Fruit fly (Drosophila melanogaster) whole organism, embryonic: Measurements from ENCODE around the gene mRpL16.

Experiments used
- B-H2 ChIP-seq: fragments of 200-800 bp; sonication (Bioruptor generic); optimal IDR thresholded peaks from 2 replicates; lab custom pipeline; 2018; ENCODE audit warnings: missing biosample characterization, mild to moderate bottlenecking, missing genetic modification characterization
- CG10267 ChIP-seq: fragments of 200-800 bp; sonication (Bioruptor generic); optimal IDR thresholded peaks from 2 replicates; lab custom pipeline; 2018; ENCODE audit warnings: missing biosample characterization, mild to moderate bottlenecking, missing genetic modification characterization, moderate library complexity
- CG11723 ChIP-seq: fragments of 200-800 bp; sonication (Bioruptor generic); optimal IDR thresholded peaks from 2 replicates; lab custom pipeline; 2017; ENCODE audit warnings: missing biosample characterization, mild to moderate bottlenecking, missing genetic modification characterization
- CG12659 ChIP-seq: fragments of 200-800 bp; sonication (Bioruptor generic); optimal IDR thresholded peaks from 3 replicates; lab custom pipeline; 2017; ENCODE audit warnings: mild to moderate bottlenecking, missing biosample characterization, missing genetic modification reagents, missing genetic modification characterization
- CG14710 ChIP-seq: fragments of 200-800 bp; sonication (Bioruptor generic); optimal IDR thresholded peaks from 3 replicates; lab custom pipeline; 2019; ENCODE audit warnings: missing biosample characterization, mild to moderate bottlenecking, missing genetic modification characterization, moderate library complexity
- CG1603 ChIP-seq: fragments of 200-800 bp; sonication (Bioruptor generic); optimal IDR thresholded peaks from 2 replicates; lab custom pipeline; 2019; ENCODE audit warnings: missing biosample characterization, mild to moderate bottlenecking, missing genetic modification characterization, moderate library complexity
- CG17186 ChIP-seq: fragments of 200-800 bp; sonication (Bioruptor generic); optimal IDR thresholded peaks from 3 replicates; lab custom pipeline; 2017; ENCODE audit warnings: missing biosample characterization, missing genetic modification reagents, missing genetic modification characterization
- CG17328 ChIP-seq: fragments of 200-800 bp; sonication (Bioruptor generic); IDR thresholded peaks from 2 replicates; pipeline ENCODE4 v1.3.6; 2022; ENCODE audit warnings: missing biosample characterization, missing genetic modification characterization
- CG17802 ChIP-seq: fragments of 200-800 bp; sonication (Bioruptor generic); optimal IDR thresholded peaks from 2 replicates; lab custom pipeline; 2018; ENCODE audit warnings: missing biosample characterization, mild to moderate bottlenecking, missing genetic modification characterization, moderate library complexity
- CG2116 ChIP-seq: fragments of 200-800 bp; sonication (Bioruptor generic); optimal IDR thresholded peaks from 3 replicates; lab custom pipeline; 2018; ENCODE audit warnings: missing biosample characterization, mild to moderate bottlenecking, missing genetic modification characterization
- CG2120 ChIP-seq: fragments of 200-800 bp; sonication (Bioruptor generic); optimal IDR thresholded peaks from 3 replicates; lab custom pipeline; 2016; ENCODE audit warnings: missing biosample characterization, missing genetic modification characterization
- CG3065 ChIP-seq: fragments of 200-800 bp; sonication (Bioruptor generic); optimal IDR thresholded peaks from 2 replicates; lab custom pipeline; 2016; ENCODE audit warnings: missing biosample characterization, missing genetic modification characterization
- CG32767 ChIP-seq: fragments of 200-800 bp; sonication (Bioruptor generic); IDR thresholded peaks from 2 replicates; pipeline ENCODE4 v1.3.6; 2022; ENCODE audit warnings: missing biosample characterization, missing genetic modification characterization
- CG3847 ChIP-seq: fragments of 200-800 bp; sonication (Bioruptor generic); IDR thresholded peaks from 2 replicates; pipeline ENCODE4 v1.3.6; 2022; ENCODE audit warnings: missing biosample characterization, missing genetic modification characterization
- CG4617 ChIP-seq: fragments of 200-800 bp; sonication (Bioruptor generic); optimal IDR thresholded peaks from 3 replicates; lab custom pipeline; 2016; ENCODE audit warnings: missing biosample characterization, missing genetic modification characterization, borderline replicate concordance
- CG4820 ChIP-seq: fragments of 200-800 bp; sonication (Bioruptor generic); optimal IDR thresholded peaks from 3 replicates; lab custom pipeline; 2016; ENCODE audit warnings: missing biosample characterization, missing genetic modification characterization
- CG7963 ChIP-seq: fragments of 200-800 bp; sonication (Bioruptor generic); IDR thresholded peaks from 3 replicates; pipeline ENCODE4 v1.3.6; 2022; ENCODE audit warnings: missing biosample characterization, missing genetic modification characterization; ENCODE audit not compliant: partially characterized antibody
- CG9797 ChIP-seq: fragments of 200-800 bp; sonication (Bioruptor generic); optimal IDR thresholded peaks from 3 replicates; lab custom pipeline; 2018; ENCODE audit warnings: missing biosample characterization, mild to moderate bottlenecking, missing genetic modification characterization
- CG9932 ChIP-seq: fragments of 200-800 bp; sonication (Bioruptor generic); IDR thresholded peaks from 2 replicates; pipeline ENCODE4 v1.3.6; 2022; ENCODE audit warnings: missing biosample characterization, missing genetic modification characterization
- CoRest ChIP-seq: fragments of 200-800 bp; sonication (Bioruptor generic); optimal IDR thresholded peaks from 3 replicates; lab custom pipeline; 2018; ENCODE audit warnings: missing biosample characterization, mild to moderate bottlenecking, missing genetic modification characterization, moderate library complexity
- Dp ChIP-seq: fragments of 200-800 bp; sonication (Bioruptor generic); optimal IDR thresholded peaks from 2 replicates; lab custom pipeline; 2018; ENCODE audit warnings: missing biosample characterization, mild to moderate bottlenecking, missing genetic modification characterization, moderate library complexity
- Dref ChIP-seq: fragments of 200-800 bp; sonication (Bioruptor generic); IDR thresholded peaks from 2 replicates; pipeline ENCODE4 v1.3.6; 2022; ENCODE audit warnings: missing biosample characterization, missing genetic modification characterization
- E2f2 ChIP-seq: fragments of 200-800 bp; sonication (Bioruptor generic); IDR thresholded peaks from 2 replicates; pipeline ENCODE4 v1.3.6; 2022; ENCODE audit warnings: missing biosample characterization, missing genetic modification characterization
- Eip74EF ChIP-seq, 2 experiments: fragments of 200-800 bp in 1 of 2; fragments of >200 bp in 1 of 2; sonication (Bioruptor generic) in 1 of 2; optimal IDR thresholded peaks; 2 replicates each; lab custom pipeline; 2017 to 2019; ENCODE audit warnings: missing biosample characterization in 2 of 2, missing genetic modification characterization in 2 of 2, mild to moderate bottlenecking in 1 of 2, moderate library complexity in 1 of 2
- Hmx ChIP-seq: fragments of 200-800 bp; sonication (Bioruptor generic); optimal IDR thresholded peaks from 2 replicates; lab custom pipeline; 2016; ENCODE audit warnings: missing biosample characterization, missing genetic modification characterization
- Med ChIP-seq: fragments of 200-800 bp; sonication (Bioruptor generic); peaks from one replicate; lab custom pipeline; 2016; ENCODE audit warnings: missing biosample characterization, missing genetic modification characterization, mild to moderate bottlenecking, inconsistent platforms, moderate library complexity
- Pdp1 ChIP-seq, 2 experiments: fragments of 200-800 bp; sonication (Bioruptor generic); optimal IDR thresholded peaks; 3 replicates each; lab custom pipeline; 2016; ENCODE audit warnings: missing biosample characterization in 2 of 2, missing genetic modification characterization in 2 of 2, mild to moderate bottlenecking in 1 of 2, moderate library complexity in 1 of 2
- Sry-δ ChIP-seq: fragments of 200-800 bp; sonication (Bioruptor generic); optimal IDR thresholded peaks from 2 replicates; lab custom pipeline; 2016; ENCODE audit warnings: missing biosample characterization, missing genetic modification characterization
- Stat92E ChIP-seq, 3 experiments: fragments of >200 bp in 2 of 3; fragments of 200-800 bp in 1 of 3; sonication (Bioruptor generic) in 1 of 3; optimal IDR thresholded peaks; 2 replicates each; lab custom pipeline; 2017 to 2019; ENCODE audit warnings: missing biosample characterization in 3 of 3, missing genetic modification characterization in 3 of 3, mild to moderate bottlenecking in 1 of 3, moderate library complexity in 1 of 3
- TFAM ChIP-seq: fragments of 200-800 bp; sonication (Bioruptor generic); optimal IDR thresholded peaks from 2 replicates; lab custom pipeline; 2017; ENCODE audit warnings: missing biosample characterization, missing genetic modification characterization, inconsistent platforms
- amos ChIP-seq: fragments of 200-800 bp; sonication (Bioruptor generic); IDR thresholded peaks from 2 replicates; pipeline ENCODE4 v1.3.6; 2022; ENCODE audit warnings: missing biosample characterization, missing genetic modification characterization; ENCODE audit not compliant: partially characterized antibody
- ara ChIP-seq: fragments of 200-800 bp; sonication (Bioruptor generic); IDR thresholded peaks from 2 replicates; pipeline ENCODE4 v1.3.6; 2022; ENCODE audit warnings: missing biosample characterization, missing genetic modification characterization
- ci ChIP-seq: fragments of 200-800 bp; sonication (Bioruptor generic); IDR thresholded peaks from 3 replicates; pipeline ENCODE4 v1.3.6; 2022; ENCODE audit warnings: missing biosample characterization, missing genetic modification characterization
- gcm ChIP-seq: fragments of 200-800 bp; sonication (Bioruptor generic); optimal IDR thresholded peaks from 2 replicates; lab custom pipeline; 2019; ENCODE audit warnings: missing biosample characterization, mild to moderate bottlenecking, missing genetic modification characterization, moderate library complexity
- gfzf ChIP-seq: fragments of 200-800 bp; sonication (Bioruptor generic); optimal IDR thresholded peaks from 2 replicates; lab custom pipeline; 2016; ENCODE audit warnings: missing biosample characterization, mild to moderate bottlenecking, missing genetic modification characterization, moderate library complexity
- hkb ChIP-seq, 2 experiments: fragments of 200-800 bp in 1 of 2; fragments of >200 bp in 1 of 2; sonication (Bioruptor generic) in 1 of 2; IDR thresholded peaks in 1 of 2; optimal IDR thresholded peaks in 1 of 2; 2 replicates each; pipeline versions ENCODE4 v1.3.6 to Lab custom; 2017 to 2022; ENCODE audit warnings: missing biosample characterization in 1 of 2, missing genetic modification characterization in 1 of 2
- jumu ChIP-seq: fragments of 200-800 bp; sonication (Bioruptor generic); optimal IDR thresholded peaks from 3 replicates; lab custom pipeline; 2016; ENCODE audit warnings: missing biosample characterization, missing genetic modification characterization
- lilli ChIP-seq: fragments of 200-800 bp; sonication (Bioruptor generic); optimal IDR thresholded peaks from 3 replicates; lab custom pipeline; 2016; ENCODE audit warnings: missing biosample characterization, missing genetic modification characterization
- pzg ChIP-seq: fragments of 200-800 bp; sonication (Bioruptor generic); optimal IDR thresholded peaks from 3 replicates; lab custom pipeline; 2018; ENCODE audit warnings: missing biosample characterization, mild to moderate bottlenecking, missing genetic modification characterization, moderate library complexity
- sens ChIP-seq: fragments of 200-800 bp; sonication (Bioruptor generic); peaks from one replicate; lab custom pipeline; 2016; ENCODE audit warnings: missing biosample characterization, missing genetic modification characterization
- sna ChIP-seq: fragments of 200-800 bp; sonication (Bioruptor generic); IDR thresholded peaks from 2 replicates; pipeline ENCODE4 v1.3.6; 2022; ENCODE audit warnings: missing biosample characterization, missing genetic modification characterization; ENCODE audit not compliant: partially characterized antibody
- trem ChIP-seq: fragments of 200-800 bp; optimal IDR thresholded peaks from 3 replicates; lab custom pipeline; 2019; ENCODE audit warnings: missing biosample characterization, mild to moderate bottlenecking, missing genetic modification characterization, moderate library complexity
- twi ChIP-seq: fragments of 200-800 bp; optimal IDR thresholded peaks from 2 replicates; lab custom pipeline; 2019; ENCODE audit warnings: missing biosample characterization, mild to moderate bottlenecking, missing genetic modification characterization, moderate library complexity
- zfh2 ChIP-seq: fragments of 200-800 bp; sonication (Bioruptor generic); optimal IDR thresholded peaks from 2 replicates; lab custom pipeline; 2016; ENCODE audit warnings: missing biosample characterization, missing genetic modification characterization

mRpL16 gene

dm6 chrX:1900123-1900818, 10.2 kb downstream of the mRpL16 start, which contains the start of gene arm (continued):
- no peak for TF ChIP-seq twi
- TF ChIP-seq sens, result peak; percentile 61
- peak; percentile 26 for TF ChIP-seq CG4820 (GFP tag; lab: Kevin White, UChicago)
- peak; percentile 65 for TF ChIP-seq Dref
- TF ChIP-seq ci (GFP tag; lab: Robert Waterston, UW), result no peak
- TF ChIP-seq trem (tag; lab: Kevin White, UChicago), result peak; percentile 98
- peak; percentile 85 for TF ChIP-seq E2f2 (GFP tag; lab: Robert Waterston, UW)
- TF ChIP-seq CG11723 (GFP tag; lab: Kevin White, UChicago), result no peak
- TF ChIP-seq CG17186 (GFP tag; lab: Kevin White, UChicago), result peak; percentile 61
- 0 out of 2 replicates have a peak, but pooled peaks have one; percentile 10 for TF ChIP-seq CG3847 (GFP tag; lab: Robert Waterston, UW)
- 0 out of 2 replicates have a peak, but pooled peaks have one; percentile 9 for TF ChIP-seq CG32767 (GFP tag; lab: Robert Waterston, UW)
- peak; percentile 43 for TF ChIP-seq CG2120 (GFP tag; lab: Kevin White, UChicago)
- TF ChIP-seq CG1603 (tag; lab: Kevin White, UChicago), result no peak
- TF ChIP-seq CG17328 (GFP tag; lab: Robert Waterston, UW), result no peak
- TF ChIP-seq CG7963 (GFP tag; lab: Robert Waterston, UW), result 0 out of 3 replicates have a peak, but pooled peaks have one; percentile 35
- TF ChIP-seq Dp (GFP tag; lab: Kevin White, UChicago), result peak; percentile 82
- no peak for TF ChIP-seq sna (GFP tag; lab: Robert Waterston, UW)
- TF ChIP-seq CG14710 (tag; lab: Kevin White, UChicago), result peak; percentile 6
- TF ChIP-seq jumu (GFP tag; lab: Kevin White, UChicago), result peak; percentile 10
- no peak for TF ChIP-seq CG3065 (GFP tag; lab: Kevin White, UChicago)
- TF ChIP-seq ara, result no peak
- TF ChIP-seq CoRest (tag; lab: Kevin White, UChicago), result peak; percentile 4
- no peak for TF ChIP-seq CG9797 (GFP tag; lab: Kevin White, UChicago)
- TF ChIP-seq Sry-δ, result peak; percentile 77
- peak; percentile 19 for TF ChIP-seq CG4617 (GFP tag; lab: Kevin White, UChicago)
- no peak for TF ChIP-seq hkb (optimal IDR thresholded peaks at IDR 0.05; lab: Kevin White, UChicago)
- TF ChIP-seq hkb (GFP tag; IDR thresholded peaks at IDR 0.05; lab: Robert Waterston, UW), result no peak
- TF ChIP-seq CG9932 (GFP tag; lab: Robert Waterston, UW), result 0 out of 2 replicates have a peak, but pooled peaks have one; percentile 42
- peak; percentile 6 for TF ChIP-seq CG12659 (GFP tag; lab: Kevin White, UChicago)
- peak; percentile 26; the same call in 1 of the 2 replicates for TF ChIP-seq amos (GFP tag; lab: Robert Waterston, UW)
- no peak for TF ChIP-seq gcm
- TF ChIP-seq CG10267 (tag; lab: Kevin White, UChicago), result peak; percentile 19
- peak; percentile 20 for TF ChIP-seq Med (GFP tag; lab: Kevin White, UChicago)
- peak; percentile 29 for TF ChIP-seq pzg (GFP tag; lab: Kevin White, UChicago)
- peak; percentile 16 for TF ChIP-seq gfzf (GFP tag; lab: Kevin White, UChicago)
- TF ChIP-seq Pdp1 (GFP tag; optimal IDR thresholded peaks at IDR 0.05; lab: Kevin White, UChicago), result peak in 1 of 2 experiments; percentile 21
- TF ChIP-seq Stat92E (GFP tag; optimal IDR thresholded peaks at IDR 0.05; lab: Kevin White, UChicago), result no peak
- TF ChIP-seq Eip74EF (GFP tag; optimal IDR thresholded peaks at IDR 0.05; lab: Kevin White, UChicago), result no peak
- peak; percentile 24 for TF ChIP-seq CG17802 (tag; lab: Kevin White, UChicago)
- TF ChIP-seq zfh2 (GFP tag; lab: Kevin White, UChicago), result peak; percentile 2
- peak; percentile 11 for TF ChIP-seq lilli
- TF ChIP-seq CG2116, result peak; percentile 11
- no peak for TF ChIP-seq B-H2
- no peak for TF ChIP-seq TFAM (GFP tag; lab: Kevin White, UChicago)
- no peak for TF ChIP-seq Hmx (GFP tag; lab: Kevin White, UChicago)
